Worm (Caenorhabditis elegans) whole organism, L3 larva: ENCODE data around the gene F44E2.10.

Source experiments
- R02D3.7 ChIP-seq: fragments of 150-350 bp; optimal IDR thresholded peaks from 2 replicates; lab custom pipeline; 2014; ENCODE audit warnings: missing biosample characterization, missing genetic modification characterization
- aly-2 ChIP-seq: fragments of 150-350 bp; optimal IDR thresholded peaks from 2 replicates; lab custom pipeline; 2014; ENCODE audit warnings: missing biosample characterization, missing genetic modification characterization
- ama-1 ChIP-seq: fragments of 150-350 bp; optimal IDR thresholded peaks from 2 replicates; lab custom pipeline; 2018
- ceh-16 ChIP-seq: sonication (generic microtip); optimal IDR thresholded peaks from 2 replicates; lab custom pipeline; 2017; ENCODE audit warnings: missing biosample characterization, missing genetic modification characterization
- ceh-28 ChIP-seq: fragments of 150-350 bp; optimal IDR thresholded peaks from 2 replicates; lab custom pipeline; 2014; ENCODE audit warnings: missing biosample characterization, missing genetic modification reagents, missing genetic modification characterization
- ceh-82 ChIP-seq: fragments of 150-350 bp; optimal IDR thresholded peaks from 2 replicates; lab custom pipeline; 2014; ENCODE audit warnings: missing biosample characterization, missing genetic modification characterization
- daf-12 ChIP-seq: fragments of 150-350 bp; optimal IDR thresholded peaks from 2 replicates; lab custom pipeline; 2014; ENCODE audit warnings: missing biosample characterization, missing genetic modification reagents, missing genetic modification characterization
- egl-27 ChIP-seq: sonication (generic microtip); optimal IDR thresholded peaks from 4 replicates; lab custom pipeline; 2017; ENCODE audit warnings: missing biosample characterization, missing genetic modification reagents, missing genetic modification characterization
- egl-5 ChIP-seq: fragments of 150-350 bp; optimal IDR thresholded peaks from 2 replicates; lab custom pipeline; 2017; ENCODE audit warnings: missing biosample characterization, missing genetic modification reagents, missing genetic modification characterization, inconsistent platforms
- elt-1 ChIP-seq: fragments of 150-350 bp; optimal IDR thresholded peaks from 2 replicates; lab custom pipeline; 2014; ENCODE audit warnings: missing biosample characterization, missing genetic modification characterization
- elt-2 ChIP-seq: sonication (generic microtip); optimal IDR thresholded peaks from 2 replicates; lab custom pipeline; 2016; ENCODE audit warnings: missing genetic modification reagents, mild to moderate bottlenecking, missing genetic modification characterization, missing compliant biosample characterization
- elt-3 ChIP-seq, 3 experiments: fragments of 150-350 bp in 1 of 3; sonication (generic microtip) in 2 of 3; optimal IDR thresholded peaks; 2 replicates in 2 of 3; 4 replicates in 1 of 3; lab custom pipeline; 2014 to 2017; ENCODE audit warnings: missing biosample characterization in 3 of 3, missing genetic modification characterization in 3 of 3
- eor-1 ChIP-seq, 2 experiments: fragments of 150-350 bp; optimal IDR thresholded peaks; 2 replicates each; lab custom pipeline; 2014 to 2018; ENCODE audit warnings: missing biosample characterization in 2 of 2, missing genetic modification characterization in 2 of 2
- fkh-10 ChIP-seq: sonication (generic microtip); optimal IDR thresholded peaks from 2 replicates; lab custom pipeline; 2017; ENCODE audit warnings: missing biosample characterization, missing genetic modification reagents, missing genetic modification characterization
- fkh-2 ChIP-seq: fragments of 150-350 bp; optimal IDR thresholded peaks from 2 replicates; lab custom pipeline; 2014; ENCODE audit warnings: missing biosample characterization, missing genetic modification reagents, missing genetic modification characterization
- fos-1 ChIP-seq: fragments of 150-350 bp; optimal IDR thresholded peaks from 2 replicates; lab custom pipeline; 2014; ENCODE audit warnings: missing biosample characterization, missing genetic modification characterization
- jun-1 ChIP-seq: fragments of 150-350 bp; optimal IDR thresholded peaks from 2 replicates; lab custom pipeline; 2014; ENCODE audit warnings: missing biosample characterization, missing genetic modification reagents, missing genetic modification characterization
- lin-15B ChIP-seq: fragments of 150-350 bp; optimal IDR thresholded peaks from 2 replicates; lab custom pipeline; 2014; ENCODE audit warnings: missing biosample characterization, missing genetic modification characterization
- lin-39 ChIP-seq: fragments of 150-350 bp; optimal IDR thresholded peaks from 2 replicates; lab custom pipeline; 2018; ENCODE audit warnings: missing biosample characterization, missing genetic modification reagents, missing genetic modification characterization
- lsy-12 ChIP-seq: sonication (generic microtip); optimal IDR thresholded peaks from 2 replicates; lab custom pipeline; 2016; ENCODE audit warnings: mild to moderate bottlenecking, missing genetic modification characterization, missing compliant biosample characterization
- mdl-1 ChIP-seq: fragments of 150-350 bp; optimal IDR thresholded peaks from 2 replicates; lab custom pipeline; 2014; ENCODE audit warnings: missing biosample characterization, missing genetic modification characterization
- mml-1 ChIP-seq: fragments of 150-350 bp; sonication (generic microtip); optimal IDR thresholded peaks from 3 replicates; lab custom pipeline; 2014; ENCODE audit warnings: missing biosample characterization, missing genetic modification characterization
- nfya-1 ChIP-seq: sonication (generic microtip); optimal IDR thresholded peaks from 2 replicates; lab custom pipeline; 2017; ENCODE audit warnings: missing genetic modification characterization, mild to moderate bottlenecking, missing compliant biosample characterization, antibody characterized with exemption, moderate library complexity; ENCODE audit not compliant: insufficient read depth
- nhr-11 ChIP-seq: fragments of 150-350 bp; optimal IDR thresholded peaks from 2 replicates; lab custom pipeline; 2014; ENCODE audit warnings: missing biosample characterization, missing genetic modification characterization
- nhr-12 ChIP-seq: fragments of 150-350 bp; optimal IDR thresholded peaks from 2 replicates; lab custom pipeline; 2014; ENCODE audit warnings: missing biosample characterization, missing genetic modification characterization
- nhr-237 ChIP-seq: fragments of 150-350 bp; optimal IDR thresholded peaks from 2 replicates; lab custom pipeline; 2014; ENCODE audit warnings: missing biosample characterization, missing genetic modification characterization
- nhr-28 ChIP-seq: fragments of 150-350 bp; optimal IDR thresholded peaks from 2 replicates; lab custom pipeline; 2014; ENCODE audit warnings: missing biosample characterization, missing genetic modification characterization
- nhr-43 ChIP-seq: sonication (generic microtip); optimal IDR thresholded peaks from 2 replicates; lab custom pipeline; 2016; ENCODE audit warnings: mild to moderate bottlenecking, missing genetic modification characterization, missing compliant biosample characterization; ENCODE audit not compliant: poor library complexity, severe bottlenecking
- nhr-67 ChIP-seq: fragments of 150-350 bp; optimal IDR thresholded peaks from 2 replicates; lab custom pipeline; 2014; ENCODE audit warnings: missing biosample characterization, missing genetic modification characterization
- nhr-76 ChIP-seq: fragments of 150-350 bp; sonication (generic microtip); optimal IDR thresholded peaks from 5 replicates; lab custom pipeline; 2014; ENCODE audit warnings: missing biosample characterization, missing genetic modification characterization
- nhr-77 ChIP-seq: fragments of 150-350 bp; optimal IDR thresholded peaks from 2 replicates; lab custom pipeline; 2014; ENCODE audit warnings: missing biosample characterization, missing genetic modification characterization
- pha-4 ChIP-seq: fragments of 150-350 bp; optimal IDR thresholded peaks from 2 replicates; lab custom pipeline; 2014; ENCODE audit warnings: missing biosample characterization, missing genetic modification reagents, missing genetic modification characterization
- pqm-1 ChIP-seq: fragments of 150-350 bp; optimal IDR thresholded peaks from 2 replicates; lab custom pipeline; 2017; ENCODE audit warnings: missing biosample characterization, missing genetic modification characterization, inconsistent platforms
- sea-2 ChIP-seq: fragments of 150-350 bp; sonication (generic microtip); optimal IDR thresholded peaks from 4 replicates; lab custom pipeline; 2014; ENCODE audit warnings: missing biosample characterization, missing genetic modification reagents, missing genetic modification characterization
- skn-1 ChIP-seq: fragments of 150-350 bp; optimal IDR thresholded peaks from 2 replicates; lab custom pipeline; 2014; ENCODE audit warnings: missing biosample characterization, missing genetic modification characterization
- snpc-4 ChIP-seq: fragments of 150-350 bp; optimal IDR thresholded peaks from 2 replicates; lab custom pipeline; 2014; ENCODE audit warnings: missing biosample characterization, missing genetic modification characterization
- tbx-2 ChIP-seq: sonication (generic microtip); optimal IDR thresholded peaks from 2 replicates; lab custom pipeline; 2016; ENCODE audit warnings: mild to moderate bottlenecking, missing genetic modification characterization, missing compliant biosample characterization
- unc-39 ChIP-seq: sonication (generic microtip); optimal IDR thresholded peaks from 4 replicates; lab custom pipeline; 2017; ENCODE audit warnings: missing biosample characterization, missing genetic modification characterization
- unc-62 ChIP-seq: fragments of 150-350 bp; sonication (generic microtip); optimal IDR thresholded peaks from 4 replicates; lab custom pipeline; 2014; ENCODE audit warnings: missing biosample characterization, missing genetic modification reagents, missing genetic modification characterization
- zag-1 ChIP-seq: fragments of 150-350 bp; optimal IDR thresholded peaks from 2 replicates; lab custom pipeline; 2014; ENCODE audit warnings: missing biosample characterization, missing genetic modification characterization
- ztf-11 ChIP-seq: fragments of 150-350 bp; optimal IDR thresholded peaks from 2 replicates; lab custom pipeline; 2014; ENCODE audit warnings: missing biosample characterization, missing genetic modification characterization
- ztf-4 ChIP-seq: fragments of 150-350 bp; optimal IDR thresholded peaks from 2 replicates; lab custom pipeline; 2014; ENCODE audit warnings: missing biosample characterization, missing genetic modification characterization

F44E2.10 gene

DNA sequence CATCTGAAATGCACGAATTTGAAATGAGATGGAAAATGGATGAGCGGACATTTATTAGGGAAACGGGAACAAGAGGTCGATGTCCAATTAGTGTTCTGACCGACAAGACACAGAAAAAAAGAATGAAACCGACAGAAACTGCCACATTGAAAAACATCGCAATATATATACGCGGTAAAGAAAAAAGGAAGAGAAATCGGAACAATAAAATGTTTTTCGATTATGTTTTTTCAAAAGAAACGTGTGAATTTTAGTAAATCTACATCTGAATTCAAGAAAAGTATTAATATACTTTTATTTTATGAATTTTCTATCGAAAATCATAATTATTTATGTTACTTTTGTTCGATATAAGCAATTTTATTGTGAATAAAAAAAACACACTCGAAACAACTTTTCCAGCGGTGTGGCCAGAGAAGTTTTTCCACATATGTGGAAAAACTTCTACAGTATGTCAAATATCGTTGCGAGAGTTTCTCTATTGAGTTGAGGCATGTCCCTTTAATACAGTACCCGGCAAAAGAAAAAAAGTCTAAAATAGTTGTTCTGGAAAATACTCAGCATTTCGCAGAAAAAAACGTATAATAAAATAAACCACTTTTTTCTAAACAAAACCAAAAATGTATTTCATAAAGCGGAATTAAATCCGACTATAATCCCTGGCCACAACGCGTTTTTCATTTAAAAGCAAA is at the start of gene F44E2.10:
Gene F44E2.10 (minus strand): TSS at position 51 of the 692 bp plus-strand sequence.
- no peak for TF ChIP-seq unc-39 (tag; lab: Kevin White, UChicago)
- no peak for TF ChIP-seq ztf-11 (tag; lab: Kevin White, UChicago)
- TF ChIP-seq skn-1 (tag; lab: Kevin White, UChicago), result no peak
- TF ChIP-seq jun-1, result no peak
- no peak for TF ChIP-seq fkh-10 (GFP tag; lab: Kevin White, UChicago)
- no peak for TF ChIP-seq elt-3 (tag; optimal IDR thresholded peaks at IDR 0.05; lab: Kevin White, UChicago)
- TF ChIP-seq nhr-12 (tag; lab: Kevin White, UChicago), result no peak
- TF ChIP-seq nhr-67 (tag; lab: Kevin White, UChicago), result no peak
- TF ChIP-seq lsy-12, result no peak
- no peak for TF ChIP-seq mml-1
- TF ChIP-seq nhr-237 (tag; lab: Kevin White, UChicago), result no peak
- no peak for TF ChIP-seq ama-1
- TF ChIP-seq pha-4 (tag; lab: Kevin White, UChicago), result no peak
- no peak for TF ChIP-seq nhr-77 (tag; lab: Kevin White, UChicago)
- TF ChIP-seq, all 47 proteins: peak for 0

ce11 chrIII:8878960-8879359 is 48.1 kb upstream of the F44E2.10 start:
- peak; percentile 52 for TF ChIP-seq pha-4 (tag; lab: Kevin White, UChicago)
- TF ChIP-seq elt-2 (tag; lab: Kevin White, UChicago), result peak; percentile 93
- peak; percentile 70 for TF ChIP-seq pqm-1 (tag; lab: Kevin White, UChicago)
- TF ChIP-seq ceh-16 (tag; lab: Kevin White, UChicago), result no peak
- TF ChIP-seq jun-1, result peak; percentile 23

DNA sequence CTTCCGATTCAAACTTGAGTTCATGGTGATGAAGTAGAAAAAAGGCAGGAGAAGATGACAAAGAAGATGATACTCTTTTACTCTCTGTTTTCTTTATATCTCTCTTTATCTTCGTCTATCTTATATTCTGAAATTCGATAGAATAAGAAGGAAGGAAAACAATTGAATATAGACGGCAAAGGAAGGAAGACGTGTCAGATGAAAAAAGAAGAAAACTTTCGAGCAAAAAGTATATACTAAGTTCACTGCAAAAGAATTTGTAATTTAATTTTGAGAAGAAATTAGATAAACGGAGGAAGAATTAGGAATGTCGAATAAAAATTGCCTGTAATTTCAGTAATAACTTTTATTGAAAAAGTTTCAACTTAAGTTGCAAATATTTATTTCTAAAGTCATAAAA is 46.1 kb upstream of the F44E2.10 start, which contains the start of gene K01F9.2:
Gene K01F9.2 (minus strand): TSS at position 127 of the 400 bp plus-strand sequence.
- TF ChIP-seq fkh-10 (GFP tag; lab: Kevin White, UChicago) (peak; percentile 96), ztf-11 (tag; lab: Kevin White, UChicago) (no peak)

DNA sequence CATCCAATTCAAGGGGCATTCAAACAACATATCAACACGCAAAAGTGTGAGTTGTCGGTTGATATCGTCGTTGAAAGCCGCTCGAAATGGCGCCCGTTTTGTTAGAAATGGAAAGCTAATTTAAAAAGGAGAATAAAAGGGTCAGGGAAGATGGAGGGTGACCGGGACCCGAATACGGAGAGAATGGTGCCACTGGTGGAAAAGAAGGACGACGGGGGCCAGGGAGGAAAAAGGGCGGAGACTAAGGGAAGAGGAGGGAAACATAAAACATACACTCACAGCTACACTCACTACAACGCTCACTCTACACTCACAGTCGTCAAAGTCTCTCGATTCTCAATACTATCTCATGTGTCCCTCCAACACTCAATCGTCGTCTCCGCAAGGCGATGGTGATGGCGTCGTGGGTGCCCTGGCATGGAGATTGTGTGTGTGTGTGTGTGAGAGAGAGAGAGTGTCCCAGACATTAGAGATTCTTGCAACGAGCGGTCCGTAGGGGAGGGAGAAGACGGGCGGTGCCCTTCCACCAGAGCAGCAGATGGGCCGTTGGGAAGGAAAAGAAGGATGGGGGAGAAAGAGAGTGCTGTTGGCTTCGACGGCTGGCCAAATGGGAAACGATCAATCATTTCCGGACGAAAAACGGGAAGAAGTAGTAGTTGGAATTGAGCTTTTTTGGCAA is 43.2 kb upstream of the F44E2.10 start:
- peak; percentile 93 for TF ChIP-seq nfya-1
- TF ChIP-seq egl-5 (tag; lab: Kevin White, UChicago), result peak; percentile 68
- no peak for TF ChIP-seq nhr-11 (tag; lab: Kevin White, UChicago)
- TF ChIP-seq aly-2 (tag; lab: Kevin White, UChicago), result no peak
- TF ChIP-seq unc-62, result peak; percentile 67
- no peak for TF ChIP-seq pqm-1 (tag; lab: Kevin White, UChicago)
- TF ChIP-seq lin-39 (tag; lab: Kevin White, UChicago), result peak; percentile 99
- peak; percentile 22 for TF ChIP-seq lsy-12
- peak; percentile 79 for TF ChIP-seq elt-1 (tag; lab: Kevin White, UChicago)
- TF ChIP-seq eor-1 (tag; optimal IDR thresholded peaks at IDR 0.05; lab: Kevin White, UChicago), result no peak
- TF ChIP-seq nhr-76 (tag; lab: Kevin White, UChicago), result no peak
- peak; percentile 51 for TF ChIP-seq jun-1
- TF ChIP-seq tbx-2 (tag; lab: Kevin White, UChicago), result peak; percentile 79
- TF ChIP-seq zag-1, result peak; percentile 46
- no peak for TF ChIP-seq ceh-82 (tag; lab: Kevin White, UChicago)
- no peak for TF ChIP-seq R02D3.7
- peak; percentile 21 for TF ChIP-seq fkh-2 (tag; lab: Kevin White, UChicago)
- no peak for TF ChIP-seq elt-3 (tag; optimal IDR thresholded peaks at IDR 0.05; lab: Kevin White, UChicago)
- TF ChIP-seq nhr-28 (tag; lab: Kevin White, UChicago), result no peak
- TF ChIP-seq elt-2 (tag; lab: Kevin White, UChicago), result no peak
- TF ChIP-seq lin-15B, result peak; percentile 69
- TF ChIP-seq ceh-28 (tag; lab: Kevin White, UChicago), result no peak
- TF ChIP-seq ama-1, result peak; percentile 88
- TF ChIP-seq sea-2 (GFP tag; lab: Kevin White, UChicago), result peak; percentile 57
- TF ChIP-seq snpc-4, result peak; percentile 30
- TF ChIP-seq fos-1 (tag; lab: Kevin White, UChicago), result no peak
- no peak for TF ChIP-seq unc-39 (tag; lab: Kevin White, UChicago)
- no peak for TF ChIP-seq ceh-16 (tag; lab: Kevin White, UChicago)
- TF ChIP-seq mdl-1 (tag; lab: Kevin White, UChicago), result no peak
- no peak for TF ChIP-seq daf-12
- no peak for TF ChIP-seq egl-27 (tag; lab: Kevin White, UChicago)
- TF ChIP-seq ztf-11 (tag; lab: Kevin White, UChicago), result no peak
- no peak for TF ChIP-seq ztf-4 (tag; lab: Kevin White, UChicago)
- TF ChIP-seq skn-1 (tag; lab: Kevin White, UChicago), result no peak
- no peak for TF ChIP-seq nhr-67 (tag; lab: Kevin White, UChicago)
- no peak for TF ChIP-seq nhr-77 (tag; lab: Kevin White, UChicago)
- no peak for TF ChIP-seq mml-1
- TF ChIP-seq fkh-10 (GFP tag; lab: Kevin White, UChicago), result peak; percentile 88
- no peak for TF ChIP-seq pha-4 (tag; lab: Kevin White, UChicago)
- TF ChIP-seq nhr-43 (tag; lab: Kevin White, UChicago), result peak; percentile 37
